Fruit fly (Drosophila melanogaster): ENCODE data around the gene Acbp4.

The Acbp4 gene

dm6 chr3L:7150850-7151249 is 22.8 kb upstream of the Acbp4 start:
- TF ChIP-seq Atf-2 (GFP tag; optimal IDR thresholded peaks at IDR 0.05) (no peak), Ada2b (GFP tag; IDR thresholded peaks at IDR 0.05) (no peak), CG11695 (GFP tag; IDR thresholded peaks at IDR 0.05) (0 out of 3 replicates have a peak, but pooled peaks have one; percentile 28), jing (GFP tag; optimal IDR thresholded peaks at IDR 0.05) (no peak), CG4328 (GFP tag; optimal IDR thresholded peaks at IDR 0.05) (no peak), Med (GFP tag) (peak; percentile 50), Awh (GFP tag; IDR thresholded peaks at IDR 0.05) (no peak), ranshi (GFP tag; IDR thresholded peaks at IDR 0.05) (peak; percentile 21; the same call in 1 of the 2 replicates), CG32772 (GFP tag; IDR thresholded peaks at IDR 0.05) (no peak), nom (GFP tag; optimal IDR thresholded peaks at IDR 0.05) (peak; percentile 64), sens (GFP tag) (peak; percentile 67), CG6689 (GFP tag; IDR thresholded peaks at IDR 0.05) (0 out of 2 replicates have a peak, but pooled peaks have one; percentile 40), HLH3B (GFP tag; IDR thresholded peaks at IDR 0.05) (peak; percentile 28; the same call in 1 of the 2 replicates), bsh (GFP tag; optimal IDR thresholded peaks at IDR 0.05) (peak; percentile 35 to 41), vvl (GFP tag; IDR thresholded peaks at IDR 0.05) (peak; percentile 48; the same call in 1 of the 2 replicates), CG10979 (tag; optimal IDR thresholded peaks at IDR 0.05) (peak; percentile 12), CG17328 (GFP tag; IDR thresholded peaks at IDR 0.05) (peak; percentile 18; the same call in 1 of the 2 replicates), Sox102F (GFP tag; optimal IDR thresholded peaks at IDR 0.05) (peak; percentile 26), CG2712 (tag; optimal IDR thresholded peaks at IDR 0.05) (peak; percentile 18), Blimp-1 (GFP tag; optimal IDR thresholded peaks at IDR 0.05) (peak; percentile 0), prd (optimal IDR thresholded peaks at IDR 0.05) (no peak), prd (GFP tag; IDR thresholded peaks at IDR 0.05) (peak; percentile 36; the same call in 1 of the 3 replicates), CG11504 (tag; optimal IDR thresholded peaks at IDR 0.05) (peak; percentile 14), sd (tag; optimal IDR thresholded peaks at IDR 0.05) (no peak), CG18262 (tag; optimal IDR thresholded peaks at IDR 0.05) (peak; percentile 9), fd96Cb (tag; optimal IDR thresholded peaks at IDR 0.05) (peak; percentile 3), Drgx (GFP tag; IDR thresholded peaks at IDR 0.05) (peak; percentile 89)

- peak; percentile 38 for TF ChIP-seq CG11504 (tag; optimal IDR thresholded peaks at IDR 0.05)
- no peak for TF ChIP-seq CG12299 (tag; optimal IDR thresholded peaks at IDR 0.05)
- TF ChIP-seq Hr51 (GFP tag; optimal IDR thresholded peaks at IDR 0.05) = no peak
- TF ChIP-seq disco-r (GFP tag; optimal IDR thresholded peaks at IDR 0.05) = no peak
- TF ChIP-seq CG17568 (GFP tag; optimal IDR thresholded peaks at IDR 0.05) = no peak
- no peak for TF ChIP-seq Hsf (GFP tag; optimal IDR thresholded peaks at IDR 0.05)
- no peak for TF ChIP-seq CG2712 (tag; optimal IDR thresholded peaks at IDR 0.05)
- TF ChIP-seq Eip74EF (GFP tag; optimal IDR thresholded peaks at IDR 0.05) = peak in 1 of 2 experiments; percentile 17
- no peak for TF ChIP-seq CG7556 (GFP tag; optimal IDR thresholded peaks at IDR 0.05)
- no peak for TF ChIP-seq gro (GFP tag; optimal IDR thresholded peaks at IDR 0.05)
- TF ChIP-seq CG32767 (GFP tag; IDR thresholded peaks at IDR 0.05) = no peak
- TF ChIP-seq phol (tag; optimal IDR thresholded peaks at IDR 0.05) = peak; percentile 33
- TF ChIP-seq Oli (tag; optimal IDR thresholded peaks at IDR 0.05) = peak; percentile 23
- peak; percentile 26 for TF ChIP-seq CG15601 (tag; optimal IDR thresholded peaks at IDR 0.05)
- no peak for TF ChIP-seq CG31224 (GFP tag; IDR thresholded peaks at IDR 0.05)
- no peak for TF ChIP-seq CG13424 (tag; optimal IDR thresholded peaks at IDR 0.05)
- 0 out of 2 replicates have a peak, but pooled peaks have one; percentile 7 for TF ChIP-seq CG17328 (GFP tag; IDR thresholded peaks at IDR 0.05)
- 0 out of 2 replicates have a peak, but pooled peaks have one; percentile 18 for TF ChIP-seq vvl (GFP tag; IDR thresholded peaks at IDR 0.05)
- no peak for TF ChIP-seq CG10366 (GFP tag; IDR thresholded peaks at IDR 0.05)
- TF ChIP-seq CG10979 (tag; optimal IDR thresholded peaks at IDR 0.05) = peak; percentile 7
- TF ChIP-seq br (optimal IDR thresholded peaks at IDR 0.05) = no peak
- peak; percentile 5 for TF ChIP-seq gem (tag; optimal IDR thresholded peaks at IDR 0.05)
- TF ChIP-seq dmrt11E (tag; optimal IDR thresholded peaks at IDR 0.05) = peak; percentile 47
- no peak for TF ChIP-seq scrt (GFP tag; optimal IDR thresholded peaks at IDR 0.05)
- no peak for TF ChIP-seq CG17361 (GFP tag; IDR thresholded peaks at IDR 0.05)
- TF ChIP-seq D19A (tag; optimal IDR thresholded peaks at IDR 0.05) = no peak
- TF ChIP-seq CG12942 (GFP tag; optimal IDR thresholded peaks at IDR 0.05) = no peak
- TF ChIP-seq CG17359 (tag; optimal IDR thresholded peaks at IDR 0.05) = peak; percentile 22
Measured at dm6 chr3L:7149827-7150226, 21.8 kb upstream of the Acbp4 start.

All from whole organism, embryonic.